Fruit fly (Drosophila melanogaster): ENCODE measurements around the gene CCDC151.

DNA sequence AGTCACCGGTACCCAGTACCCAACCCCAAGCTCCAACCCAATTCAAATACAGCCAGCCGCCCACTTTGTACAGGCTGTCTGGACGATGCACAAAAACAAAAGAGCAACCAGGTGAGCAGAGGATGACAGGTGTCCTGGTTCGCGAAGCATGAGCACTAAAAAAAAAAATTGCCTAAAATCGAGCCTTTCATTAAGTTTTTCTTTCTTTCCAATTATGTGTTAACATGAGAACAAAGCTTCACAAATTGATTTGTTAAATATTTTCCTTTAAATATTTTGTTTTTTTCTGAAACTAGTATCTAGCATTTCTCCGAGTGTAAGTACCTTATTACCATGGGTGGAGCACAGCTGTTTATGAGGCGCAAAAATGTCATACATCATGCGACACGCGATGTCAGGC is 6.4 kb upstream of the CCDC151 start:
- TF ChIP-seq OdsH (GFP tag; optimal IDR thresholded peaks at IDR 0.05) (no peak), h (GFP tag; optimal IDR thresholded peaks at IDR 0.05) (peak; percentile 36), psq (GFP tag; optimal IDR thresholded peaks at IDR 0.05) (no peak), Vsx2 (GFP tag; optimal IDR thresholded peaks at IDR 0.05; ENCODE audit: partially characterized antibody) (no peak), CG32264 (GFP tag; optimal IDR thresholded peaks at IDR 0.05) (no peak), N (GFP tag; optimal IDR thresholded peaks at IDR 0.05) (no peak), br (GFP tag; optimal IDR thresholded peaks at IDR 0.05) (no peak), foxo (GFP tag; optimal IDR thresholded peaks at IDR 0.05) (peak in 1 of 2 experiments; percentile 16), tai (GFP tag; optimal IDR thresholded peaks at IDR 0.05) (no peak), jim (GFP tag; optimal IDR thresholded peaks at IDR 0.05) (no peak), Abd-B (GFP tag; optimal IDR thresholded peaks at IDR 0.05) (no peak), Mio (GFP tag; optimal IDR thresholded peaks at IDR 0.05) (no peak), Dif (GFP tag; optimal IDR thresholded peaks at IDR 0.05; ENCODE audit: partially characterized antibody) (no peak)

Data from whole organism, wandering third instar larva.